Fruit fly (Drosophila melanogaster) S2 (cell line): ENCODE data around the gene CG10560.

Experiments used
- CG8478 ChIP-seq: fragments of >200 bp; optimal IDR thresholded peaks from 2 replicates; lab custom pipeline; 2018
- CTCF ChIP-seq, 2 experiments: fragments of >200 bp; optimal IDR thresholded peaks; 2 replicates each; lab custom pipeline; 2018

dm6 chr3R:25302239-25302638 is 17.7 kb downstream of the CG10560 start, which contains the start of gene CG31370:
- TF ChIP-seq CG8478 (no peak), CTCF (optimal IDR thresholded peaks at IDR 0.05; lab: Kevin White, UChicago) (no peak)
